Fruit fly (Drosophila melanogaster) whole organism, embryonic: ENCODE results near the gene CG8671.

Source experiments
- CG10274 ChIP-seq: fragments of 200-800 bp; sonication (Bioruptor generic); optimal IDR thresholded peaks from 3 replicates; lab custom pipeline; 2017; ENCODE audit warnings: missing biosample characterization, mild to moderate bottlenecking, missing genetic modification characterization
- CG11093 ChIP-seq: fragments of 200-800 bp; sonication (Bioruptor generic); IDR thresholded peaks from 3 replicates; pipeline ENCODE4 v1.3.6; 2022; ENCODE audit warnings: missing biosample characterization, missing genetic modification characterization
- CG11723 ChIP-seq: fragments of 200-800 bp; sonication (Bioruptor generic); optimal IDR thresholded peaks from 2 replicates; lab custom pipeline; 2017; ENCODE audit warnings: missing biosample characterization, mild to moderate bottlenecking, missing genetic modification characterization
- CG12219 ChIP-seq: fragments of 200-800 bp; sonication (Bioruptor generic); optimal IDR thresholded peaks from 3 replicates; lab custom pipeline; 2018; ENCODE audit warnings: missing biosample characterization, mild to moderate bottlenecking, missing genetic modification characterization
- CG12942 ChIP-seq: fragments of 200-800 bp; sonication (Bioruptor generic); optimal IDR thresholded peaks from 3 replicates; lab custom pipeline; 2016; ENCODE audit warnings: missing biosample characterization, missing genetic modification characterization
- CG13424 ChIP-seq: fragments of 200-800 bp; sonication (Bioruptor generic); optimal IDR thresholded peaks from 2 replicates; lab custom pipeline; 2019; ENCODE audit warnings: missing biosample characterization, mild to moderate bottlenecking, missing genetic modification characterization, moderate library complexity
- CG15479 ChIP-seq: fragments of 200-800 bp; sonication (Bioruptor generic); optimal IDR thresholded peaks from 3 replicates; lab custom pipeline; 2019; ENCODE audit warnings: missing biosample characterization, mild to moderate bottlenecking, missing genetic modification characterization, moderate library complexity
- CG17359 ChIP-seq: fragments of 200-800 bp; sonication (Bioruptor generic); optimal IDR thresholded peaks from 3 replicates; lab custom pipeline; 2018; ENCODE audit warnings: missing biosample characterization, mild to moderate bottlenecking, missing genetic modification characterization, moderate library complexity
- CG18764 ChIP-seq: fragments of 200-800 bp; sonication (Bioruptor generic); optimal IDR thresholded peaks from 3 replicates; lab custom pipeline; 2016; ENCODE audit warnings: missing biosample characterization, missing genetic modification characterization
- CG2712 ChIP-seq: fragments of 200-800 bp; optimal IDR thresholded peaks from 3 replicates; lab custom pipeline; 2019; ENCODE audit warnings: missing biosample characterization, mild to moderate bottlenecking, missing genetic modification characterization, moderate library complexity
- CG30431 ChIP-seq: fragments of 200-800 bp; sonication (Bioruptor generic); optimal IDR thresholded peaks from 2 replicates; lab custom pipeline; 2017; ENCODE audit warnings: missing biosample characterization, missing genetic modification characterization
- CG3065 ChIP-seq: fragments of 200-800 bp; sonication (Bioruptor generic); optimal IDR thresholded peaks from 2 replicates; lab custom pipeline; 2016; ENCODE audit warnings: missing biosample characterization, missing genetic modification characterization
- CG3281 ChIP-seq: fragments of 200-800 bp; sonication (Bioruptor generic); optimal IDR thresholded peaks from 3 replicates; lab custom pipeline; 2017; ENCODE audit warnings: missing biosample characterization, mild to moderate bottlenecking, missing genetic modification characterization
- CG34376 ChIP-seq: fragments of 200-800 bp; sonication (Bioruptor generic); optimal IDR thresholded peaks from 2 replicates; lab custom pipeline; 2018; ENCODE audit warnings: missing biosample characterization, mild to moderate bottlenecking, missing genetic modification characterization
- CG42726 ChIP-seq: fragments of 200-800 bp; sonication (Bioruptor generic); IDR thresholded peaks from 2 replicates; pipeline ENCODE4 v1.3.6; 2022; ENCODE audit warnings: missing biosample characterization, missing genetic modification characterization; ENCODE audit not compliant: partially characterized antibody
- CG43689 ChIP-seq: fragments of 200-800 bp; sonication (Bioruptor generic); IDR thresholded peaks from 2 replicates; pipeline ENCODE4 v1.3.6; 2022; ENCODE audit warnings: missing biosample characterization, missing genetic modification characterization
- CG4707 ChIP-seq: fragments of 200-800 bp; sonication (Bioruptor generic); optimal IDR thresholded peaks from 2 replicates; lab custom pipeline; 2018; ENCODE audit warnings: missing biosample characterization, mild to moderate bottlenecking, missing genetic modification characterization, moderate library complexity
- CG6689 ChIP-seq: fragments of 200-800 bp; sonication (Bioruptor generic); IDR thresholded peaks from 2 replicates; pipeline ENCODE4 v1.3.6; 2022; ENCODE audit warnings: missing biosample characterization, missing genetic modification characterization
- CG7786 ChIP-seq: fragments of 200-800 bp; sonication (Bioruptor generic); optimal IDR thresholded peaks from 2 replicates; lab custom pipeline; 2016; ENCODE audit warnings: missing biosample characterization, missing genetic modification characterization
- CG8765 ChIP-seq: fragments of 200-800 bp; sonication (Bioruptor generic); IDR thresholded peaks from 2 replicates; pipeline ENCODE4 v1.3.6; 2022; ENCODE audit warnings: missing biosample characterization, missing genetic modification characterization
- CG8924 ChIP-seq: fragments of 200-800 bp; optimal IDR thresholded peaks from 3 replicates; lab custom pipeline; 2019; ENCODE audit warnings: missing biosample characterization, mild to moderate bottlenecking, missing genetic modification characterization, moderate library complexity
- CTCF ChIP-seq: fragments of 200-800 bp; sonication (Bioruptor generic); optimal IDR thresholded peaks from 2 replicates; lab custom pipeline; 2017; ENCODE audit warnings: missing biosample characterization, mild to moderate bottlenecking, missing genetic modification characterization, moderate library complexity
- Dek ChIP-seq: fragments of 200-800 bp; sonication (Bioruptor generic); optimal IDR thresholded peaks from 3 replicates; lab custom pipeline; 2019; ENCODE audit warnings: missing biosample characterization, mild to moderate bottlenecking, missing genetic modification characterization, moderate library complexity
- Doc2 ChIP-seq: fragments of 200-800 bp; sonication (Bioruptor generic); IDR thresholded peaks from 2 replicates; pipeline ENCODE4 v1.3.6; 2022; ENCODE audit warnings: missing biosample characterization, missing genetic modification characterization
- Doc3 ChIP-seq: fragments of 200-800 bp; sonication (Bioruptor generic); IDR thresholded peaks from 3 replicates; pipeline ENCODE4 v1.3.6; 2022; ENCODE audit warnings: missing biosample characterization, missing genetic modification characterization; ENCODE audit not compliant: partially characterized antibody
- HLH3B ChIP-seq: fragments of 200-800 bp; sonication (Bioruptor generic); IDR thresholded peaks from 2 replicates; pipeline ENCODE4 v1.3.6; 2022; ENCODE audit warnings: missing biosample characterization, missing genetic modification characterization
- Hr51 ChIP-seq, 2 experiments: fragments of 200-800 bp; sonication (Bioruptor generic); optimal IDR thresholded peaks; 2 replicates in 1 of 2; 3 replicates in 1 of 2; lab custom pipeline; 2016 to 2018; ENCODE audit warnings: missing biosample characterization in 2 of 2, missing genetic modification characterization in 2 of 2, mild to moderate bottlenecking in 1 of 2, moderate library complexity in 1 of 2
- Hr78 ChIP-seq, 2 experiments: fragments of 200-800 bp in 1 of 2; fragments of >200 bp in 1 of 2; sonication (Bioruptor generic) in 1 of 2; optimal IDR thresholded peaks; 2 replicates each; lab custom pipeline; 2017 to 2019; ENCODE audit warnings: missing biosample characterization in 2 of 2, missing genetic modification characterization in 2 of 2, mild to moderate bottlenecking in 1 of 2, moderate library complexity in 1 of 2
- Mes4 ChIP-seq: fragments of 200-800 bp; sonication (Bioruptor generic); optimal IDR thresholded peaks from 2 replicates; lab custom pipeline; 2016; ENCODE audit warnings: missing biosample characterization, missing genetic modification characterization
- Opbp ChIP-seq: fragments of 200-800 bp; sonication (Bioruptor generic); IDR thresholded peaks from 3 replicates; pipeline ENCODE4 v1.3.6; 2022; ENCODE audit warnings: missing biosample characterization, missing genetic modification characterization; ENCODE audit not compliant: partially characterized antibody
- Ptx1 ChIP-seq: fragments of 200-800 bp; sonication (Bioruptor generic); IDR thresholded peaks from 2 replicates; pipeline ENCODE4 v1.3.6; 2022; ENCODE audit warnings: missing biosample characterization, missing genetic modification characterization
- Ravus ChIP-seq: fragments of 200-800 bp; sonication (Bioruptor generic); IDR thresholded peaks from 2 replicates; pipeline ENCODE4 v1.3.6; 2022; ENCODE audit warnings: missing biosample characterization, missing genetic modification characterization
- TFAM ChIP-seq: fragments of 200-800 bp; sonication (Bioruptor generic); optimal IDR thresholded peaks from 2 replicates; lab custom pipeline; 2017; ENCODE audit warnings: missing biosample characterization, missing genetic modification characterization, inconsistent platforms
- Usf ChIP-seq: fragments of 200-800 bp; sonication (Bioruptor generic); optimal IDR thresholded peaks from 2 replicates; lab custom pipeline; 2017; ENCODE audit warnings: missing genotype, missing biosample characterization, missing genetic modification characterization
- crp ChIP-seq, 2 experiments: fragments of 200-800 bp; sonication (Bioruptor generic); optimal IDR thresholded peaks; 2 replicates in 1 of 2; 3 replicates in 1 of 2; lab custom pipeline; 2017; ENCODE audit warnings: missing biosample characterization in 2 of 2, missing genetic modification characterization in 2 of 2, mild to moderate bottlenecking in 1 of 2, moderate library complexity in 1 of 2
- da ChIP-seq: fragments of 200-800 bp; sonication (Bioruptor generic); optimal IDR thresholded peaks from 2 replicates; lab custom pipeline; 2016; ENCODE audit warnings: missing biosample characterization, missing genetic modification characterization
- fd64A ChIP-seq: fragments of 200-800 bp; sonication (Bioruptor generic); optimal IDR thresholded peaks from 3 replicates; lab custom pipeline; 2018; ENCODE audit warnings: missing biosample characterization, mild to moderate bottlenecking, missing genetic modification characterization
- gsb ChIP-seq: fragments of 200-800 bp; sonication (Bioruptor generic); IDR thresholded peaks from 2 replicates; pipeline ENCODE4 v1.3.6; 2022; ENCODE audit warnings: missing biosample characterization, missing genetic modification characterization
- gsb-n ChIP-seq: fragments of 200-800 bp; sonication (Bioruptor generic); optimal IDR thresholded peaks from 3 replicates; lab custom pipeline; 2018; ENCODE audit warnings: missing biosample characterization, mild to moderate bottlenecking, missing genetic modification characterization
- ind ChIP-seq: fragments of 200-800 bp; sonication (Bioruptor generic); optimal IDR thresholded peaks from 3 replicates; lab custom pipeline; 2016; ENCODE audit warnings: missing biosample characterization, missing genetic modification characterization
- kni ChIP-seq: fragments of 200-800 bp; sonication (Bioruptor generic); optimal IDR thresholded peaks from 3 replicates; lab custom pipeline; 2017; ENCODE audit warnings: mild to moderate bottlenecking, missing biosample characterization, missing genetic modification reagents, missing genetic modification characterization
- mld ChIP-seq: fragments of 200-800 bp; sonication (Bioruptor generic); IDR thresholded peaks from 3 replicates; pipeline ENCODE4 v1.3.6; 2022; ENCODE audit warnings: missing biosample characterization, missing genetic modification characterization; ENCODE audit not compliant: partially characterized antibody
- otp ChIP-seq: fragments of 200-800 bp; sonication (Bioruptor generic); IDR thresholded peaks from 3 replicates; pipeline ENCODE4, ENCODE4 v1.3.6; 2022; ENCODE audit warnings: missing biosample characterization, missing genetic modification characterization
- schlank ChIP-seq: fragments of 200-800 bp; sonication (Bioruptor generic); optimal IDR thresholded peaks from 2 replicates; lab custom pipeline; 2018; ENCODE audit warnings: missing biosample characterization, mild to moderate bottlenecking, missing genetic modification characterization
- sob ChIP-seq: fragments of 200-800 bp; sonication (Bioruptor generic); IDR thresholded peaks from 2 replicates; pipeline ENCODE4 v1.3.6; 2022; ENCODE audit warnings: missing biosample characterization, missing genetic modification characterization
- tio ChIP-seq: fragments of 200-800 bp; sonication (Bioruptor generic); optimal IDR thresholded peaks from 2 replicates; lab custom pipeline; 2017; ENCODE audit warnings: missing biosample characterization, missing genetic modification characterization, inconsistent platforms
- tna ChIP-seq: fragments of 200-800 bp; sonication (Bioruptor generic); IDR thresholded peaks from 2 replicates; pipeline ENCODE4 v1.3.6; 2022; ENCODE audit warnings: missing biosample characterization, missing genetic modification characterization; ENCODE audit not compliant: partially characterized antibody
- trem ChIP-seq: fragments of 200-800 bp; optimal IDR thresholded peaks from 3 replicates; lab custom pipeline; 2019; ENCODE audit warnings: missing biosample characterization, mild to moderate bottlenecking, missing genetic modification characterization, moderate library complexity
- usp ChIP-seq: fragments of >200 bp; optimal IDR thresholded peaks from 2 replicates; lab custom pipeline; 2017; ENCODE audit warnings: missing biosample characterization, missing genetic modification characterization
- vnd ChIP-seq: fragments of 200-800 bp; sonication (Bioruptor generic); IDR thresholded peaks from 3 replicates; pipeline ENCODE4 v1.3.6; 2022; ENCODE audit warnings: missing biosample characterization, missing genetic modification characterization; ENCODE audit not compliant: partially characterized antibody

Gene CG8671

dm6 chr2L:21310427-21311199, 47.9 kb downstream of the CG8671 start, which contains the start of gene crc (continued):
- TF ChIP-seq CG11093 (GFP tag; lab: Robert Waterston, UW) (no peak), otp (no peak), gsb (GFP tag; lab: Robert Waterston, UW) (no peak), kni (no peak), mld (GFP tag; lab: Robert Waterston, UW) (no peak), sob (GFP tag; lab: Robert Waterston, UW) (no peak), Ptx1 (GFP tag; lab: Robert Waterston, UW) (no peak), TFAM (GFP tag; lab: Kevin White, UChicago) (no peak), CG6689 (GFP tag; lab: Robert Waterston, UW) (no peak), CG3281 (GFP tag; lab: Kevin White, UChicago) (no peak), Usf (GFP tag; lab: Kevin White, UChicago) (no peak), CG8765 (GFP tag; lab: Robert Waterston, UW) (no peak), gsb-n (tag; lab: Kevin White, UChicago) (peak; percentile 95), schlank (tag; lab: Kevin White, UChicago) (no peak), fd64A (GFP tag; lab: Kevin White, UChicago) (no peak), CG4707 (GFP tag; lab: Kevin White, UChicago) (no peak), HLH3B (GFP tag; lab: Robert Waterston, UW) (no peak), Doc3 (GFP tag; lab: Robert Waterston, UW) (peak; percentile 38; the same call in 2 of the 3 replicates), Opbp (no peak), Hr51 (GFP tag; optimal IDR thresholded peaks at IDR 0.05; lab: Kevin White, UChicago) (no peak), CG34376 (GFP tag; lab: Kevin White, UChicago) (peak; percentile 47), CG30431 (no peak), CG7786 (GFP tag; lab: Kevin White, UChicago) (no peak), CG2712 (tag; lab: Kevin White, UChicago) (no peak), da (GFP tag; lab: Kevin White, UChicago) (no peak), trem (tag; lab: Kevin White, UChicago) (peak; percentile 33), CG12219 (no peak), Hr78 (GFP tag; optimal IDR thresholded peaks at IDR 0.05; lab: Kevin White, UChicago) (no peak), CG3065 (GFP tag; lab: Kevin White, UChicago) (no peak), CG43689 (no peak), CG42726 (GFP tag; lab: Robert Waterston, UW) (peak; percentile 19; the same call in 1 of the 2 replicates), CTCF (no peak), CG17359 (no peak), tio (GFP tag; lab: Kevin White, UChicago) (no peak), Mes4 (GFP tag; lab: Kevin White, UChicago) (no peak), tna (GFP tag; lab: Robert Waterston, UW) (no peak), Ravus (no peak), Doc2 (GFP tag; lab: Robert Waterston, UW) (no peak), CG18764 (GFP tag; lab: Kevin White, UChicago) (no peak), CG8924 (tag; lab: Kevin White, UChicago) (peak; percentile 22), Dek (tag; lab: Kevin White, UChicago) (no peak), usp (no peak), crp (GFP tag; optimal IDR thresholded peaks at IDR 0.05; lab: Kevin White, UChicago) (no peak), CG15479 (GFP tag; lab: Kevin White, UChicago) (peak; percentile 83), CG10274 (no peak), vnd (GFP tag; lab: Robert Waterston, UW) (no peak; the same call in 2 of the 3 replicates), ind (GFP tag; lab: Kevin White, UChicago) (no peak), CG13424 (tag; lab: Kevin White, UChicago) (peak; percentile 54), CG11723 (GFP tag; lab: Kevin White, UChicago) (no peak), CG12942 (GFP tag; lab: Kevin White, UChicago) (no peak)
